Fruit fly (Drosophila melanogaster) whole organism, wandering third instar larva: ENCODE data around the gene Prim2.

Experiments used
- OdsH ChIP-seq: fragments of 200-800 bp; sonication (Bioruptor generic); optimal IDR thresholded peaks from 2 replicates; lab custom pipeline; 2016; ENCODE audit warnings: missing biosample characterization, mild to moderate bottlenecking, missing genetic modification characterization
- Sp1 ChIP-seq: fragments of 200-800 bp; sonication (Bioruptor generic); optimal IDR thresholded peaks from 3 replicates; lab custom pipeline; 2019; ENCODE audit warnings: missing biosample characterization, mild to moderate bottlenecking, missing genetic modification characterization, moderate library complexity

dm6 chr3L:20347762-20348580 lies 13.4 kb downstream of the Prim2 start, which contains the start of the genes Rbbp5 and eRF1:
- peak; percentile 75 for TF ChIP-seq Sp1 (GFP tag; lab: Kevin White, UChicago)
- TF ChIP-seq OdsH (GFP tag; lab: Kevin White, UChicago) = peak; percentile 72
